Fruit fly (Drosophila melanogaster): ENCODE results near the gene CG11037.

The CG11037 gene

DNA sequence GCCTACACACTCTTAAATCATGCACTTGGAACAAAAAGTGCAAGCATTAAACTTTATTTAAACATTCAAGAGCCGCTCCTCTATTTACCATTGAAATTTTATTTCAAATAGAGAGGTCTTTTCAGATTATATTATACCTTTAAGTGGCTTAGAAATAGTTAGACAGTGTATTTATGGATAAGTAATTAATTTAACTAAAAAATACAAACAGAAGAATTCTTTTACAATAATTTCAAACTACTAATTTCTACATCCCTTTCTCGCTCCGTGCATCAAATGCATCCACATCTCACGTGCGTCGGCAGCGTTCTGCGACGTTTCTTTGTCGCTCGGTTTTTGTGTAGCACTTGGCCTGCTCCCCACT, 11.1 kb downstream of the CG11037 start (continued):
- TF ChIP-seq nmo (GFP tag; optimal IDR thresholded peaks at IDR 0.05) (peak; percentile 88), Sox100B (GFP tag; optimal IDR thresholded peaks at IDR 0.05) (peak; percentile 82), bab2 (GFP tag; optimal IDR thresholded peaks at IDR 0.05) (peak; percentile 35), insv (GFP tag; optimal IDR thresholded peaks at IDR 0.05) (no peak), vnd (GFP tag; IDR thresholded peaks at IDR 0.05; ENCODE audit: partially characterized antibody) (no peak), br (optimal IDR thresholded peaks at IDR 0.05) (no peak), CG9437 (GFP tag; optimal IDR thresholded peaks at IDR 0.05) (peak; percentile 57), Vsx1 (GFP tag; optimal IDR thresholded peaks at IDR 0.05) (no peak), ato (GFP tag; IDR thresholded peaks at IDR 0.05; ENCODE audit: partially characterized antibody) (no peak), GATAe (GFP tag; conservative IDR thresholded peaks at IDR 0.05) (no peak), sr (GFP tag; IDR thresholded peaks at IDR 0.05) (peak; percentile 69; the same call in 1 of the 3 replicates), CG7556 (GFP tag; optimal IDR thresholded peaks at IDR 0.05) (peak; percentile 59), H15 (GFP tag; IDR thresholded peaks at IDR 0.05) (peak; percentile 71), CG15011 (GFP tag; optimal IDR thresholded peaks at IDR 0.05) (peak; percentile 30), CG16863 (GFP tag; optimal IDR thresholded peaks at IDR 0.05) (peak; percentile 51), CG12942 (GFP tag; optimal IDR thresholded peaks at IDR 0.05) (peak; percentile 0), CG18619 (GFP tag; optimal IDR thresholded peaks at IDR 0.05) (peak; percentile 48), Pdp1 (GFP tag; optimal IDR thresholded peaks at IDR 0.05) (peak in 1 of 2 experiments; percentile 15), nerfin-2 (GFP tag; IDR thresholded peaks at IDR 0.05; ENCODE audit: partially characterized antibody) (no peak), danr (GFP tag; IDR thresholded peaks at IDR 0.05) (peak; percentile 45; the same call in 1 of the 2 replicates), CG6854 (GFP tag; optimal IDR thresholded peaks at IDR 0.05) (peak; percentile 18), Taf1 (GFP tag; IDR thresholded peaks at IDR 0.05) (no peak), TFAM (GFP tag; optimal IDR thresholded peaks at IDR 0.05) (no peak), MTF-1 (GFP tag; optimal IDR thresholded peaks at IDR 0.05; ENCODE audit: borderline replicate concordance) (peak; percentile 5), CG15696 (tag; optimal IDR thresholded peaks at IDR 0.05) (peak; percentile 52), sisA (GFP tag; IDR thresholded peaks at IDR 0.05) (peak; percentile 59; the same call in 1 of the 2 replicates), org-1 (GFP tag; optimal IDR thresholded peaks at IDR 0.05) (peak; percentile 49), D19A (tag; optimal IDR thresholded peaks at IDR 0.05) (peak; percentile 77), CG5180 (GFP tag; optimal IDR thresholded peaks at IDR 0.05) (peak; percentile 56), Meics (GFP tag; optimal IDR thresholded peaks at IDR 0.05) (no peak), so (GFP tag; IDR thresholded peaks at IDR 0.05) (peak; percentile 15; the same call in 1 of the 3 replicates), Fer2 (tag; optimal IDR thresholded peaks at IDR 0.05) (no peak), esg (GFP tag; conservative IDR thresholded peaks at IDR 0.05) (peak; percentile 45; the same call in 1 of the 2 replicates), dpn (GFP tag; optimal IDR thresholded peaks at IDR 0.05) (peak; percentile 18 to 59), Stat92E (GFP tag; optimal IDR thresholded peaks at IDR 0.05) (no peak), CG11456 (GFP tag; IDR thresholded peaks at IDR 0.05) (no peak), croc (GFP tag; conservative IDR thresholded peaks at IDR 0.05) (peak; percentile 66), ATbp (GFP tag; optimal IDR thresholded peaks at IDR 0.05) (peak; percentile 73), slou (GFP tag; optimal IDR thresholded peaks at IDR 0.05) (no peak), CG11504 (tag; optimal IDR thresholded peaks at IDR 0.05) (peak; percentile 81), Lhr (GFP tag; optimal IDR thresholded peaks at IDR 0.05) (peak; percentile 28), Gsc (GFP tag; IDR thresholded peaks at IDR 0.05) (no peak), CG1233 (GFP tag; optimal IDR thresholded peaks at IDR 0.05) (peak; percentile 39), Mad (GFP tag; optimal IDR thresholded peaks at IDR 0.05) (peak; percentile 25), CG7987 (GFP tag; optimal IDR thresholded peaks at IDR 0.05) (peak; percentile 19), jigr1 (GFP tag; IDR thresholded peaks at IDR 0.05) (no peak), CG17359 (tag; optimal IDR thresholded peaks at IDR 0.05) (peak; percentile 83), HLH3B (GFP tag; IDR thresholded peaks at IDR 0.05) (peak; percentile 58; the same call in 1 of the 2 replicates), Awh (GFP tag; IDR thresholded peaks at IDR 0.05) (peak; percentile 65), ttk (GFP tag; IDR thresholded peaks at IDR 0.05) (peak; percentile 64)
